Worm (Caenorhabditis elegans) whole organism, L1 larva: Measurements from ENCODE around the gene F07G6.2.
"Not testable (repeated sequence)": the region's sequence is repeated elsewhere in the genome, so short reads cannot be mapped to it uniquely, and the experiment has no call there.

Experiments used
- C16A3.4 ChIP-seq: fragments of 150-350 bp; optimal IDR thresholded peaks from 2 replicates; lab custom pipeline; 2014; ENCODE audit warnings: missing biosample characterization, missing genetic modification characterization
- ceh-63 ChIP-seq: fragments of 200-800 bp; sonication (Bioruptor generic); optimal IDR thresholded peaks from 2 replicates; lab custom pipeline; 2018; ENCODE audit warnings: mild to moderate bottlenecking, missing genetic modification characterization, missing compliant biosample characterization
- ceh-8 ChIP-seq: fragments of 200-800 bp; sonication (Bioruptor generic); optimal IDR thresholded peaks from 2 replicates; lab custom pipeline; 2018; ENCODE audit warnings: mild to moderate bottlenecking, missing genetic modification characterization, moderate library complexity, missing compliant biosample characterization
- ces-1 ChIP-seq: fragments of 150-350 bp; optimal IDR thresholded peaks from 2 replicates; lab custom pipeline; 2014; ENCODE audit warnings: missing biosample characterization, missing genetic modification reagents, missing genetic modification characterization
- dpl-1 ChIP-seq, 3 experiments: fragments of 150-350 bp in 2 of 3; sonication (generic microtip) in 1 of 3; optimal IDR thresholded peaks; 2 replicates each; lab custom pipeline; 2014 to 2017; ENCODE audit warnings: missing biosample characterization in 3 of 3, missing genetic modification characterization in 3 of 3, missing genetic modification reagents in 3 of 3
- efl-3 ChIP-seq: fragments of 200-800 bp; sonication (Bioruptor generic); optimal IDR thresholded peaks from 2 replicates; lab custom pipeline; 2018; ENCODE audit warnings: mild to moderate bottlenecking, missing genetic modification characterization, missing compliant biosample characterization
- egl-13 ChIP-seq: sonication (generic microtip); optimal IDR thresholded peaks from 2 replicates; lab custom pipeline; 2016; ENCODE audit warnings: missing genotype, missing genetic modification reagents, missing genetic modification characterization, missing compliant biosample characterization
- egl-27 ChIP-seq, 2 experiments: fragments of 150-350 bp in 1 of 2; sonication (generic microtip); optimal IDR thresholded peaks; 3 replicates each; lab custom pipeline; 2017 to 2018; ENCODE audit warnings: missing biosample characterization in 2 of 2, missing genetic modification characterization in 2 of 2, missing genetic modification reagents in 2 of 2
- elt-2 ChIP-seq: sonication (generic microtip); optimal IDR thresholded peaks from 2 replicates; lab custom pipeline; 2016; ENCODE audit warnings: missing genetic modification characterization, mild to moderate bottlenecking, inconsistent platforms, missing compliant biosample characterization, missing genetic modification reagents
- hlh-4 ChIP-seq: sonication (generic microtip); optimal IDR thresholded peaks from 2 replicates; lab custom pipeline; 2016; ENCODE audit warnings: mild to moderate bottlenecking, missing genetic modification characterization, missing compliant biosample characterization
- hpl-2 ChIP-seq: fragments of 150-350 bp; optimal IDR thresholded peaks from 2 replicates; lab custom pipeline; 2014; ENCODE audit warnings: missing biosample characterization, missing genetic modification reagents, missing genetic modification characterization
- irx-1 ChIP-seq: sonication (generic microtip); optimal IDR thresholded peaks from 2 replicates; lab custom pipeline; 2016; ENCODE audit warnings: missing genetic modification characterization, missing compliant biosample characterization
- jun-1 ChIP-seq: fragments of 150-350 bp; optimal IDR thresholded peaks from 2 replicates; lab custom pipeline; 2014; ENCODE audit warnings: missing biosample characterization, missing genetic modification reagents, missing genetic modification characterization
- lin-13 ChIP-seq: fragments of 150-350 bp; optimal IDR thresholded peaks from 2 replicates; lab custom pipeline; 2014; ENCODE audit warnings: missing biosample characterization, missing genetic modification reagents, missing genetic modification characterization
- lin-14 ChIP-seq: fragments of 200-800 bp; sonication (Bioruptor generic); optimal IDR thresholded peaks from 2 replicates; lab custom pipeline; 2018; ENCODE audit warnings: mild to moderate bottlenecking, missing genetic modification characterization, moderate library complexity, missing compliant biosample characterization
- mab-9 ChIP-seq: fragments of 200-800 bp; sonication (Bioruptor generic); IDR thresholded peaks from 2 replicates; pipeline ENCODE4 v1.3.6; 2022; ENCODE audit warnings: missing genetic modification reagents, missing genetic modification characterization, missing compliant biosample characterization
- mef-2 ChIP-seq: fragments of 150-350 bp; optimal IDR thresholded peaks from 2 replicates; lab custom pipeline; 2014; ENCODE audit warnings: missing biosample characterization, missing genetic modification characterization
- nhr-12 ChIP-seq: sonication (generic microtip); optimal IDR thresholded peaks from 2 replicates; lab custom pipeline; 2017; ENCODE audit warnings: missing biosample characterization, missing genetic modification characterization
- nhr-20 ChIP-seq: sonication (generic microtip); optimal IDR thresholded peaks from 2 replicates; lab custom pipeline; 2016; ENCODE audit warnings: mild to moderate bottlenecking, missing genetic modification characterization, missing compliant biosample characterization
- nhr-28 ChIP-seq: fragments of 150-350 bp; optimal IDR thresholded peaks from 2 replicates; lab custom pipeline; 2014; ENCODE audit warnings: missing biosample characterization, missing genetic modification characterization
- nhr-47 ChIP-seq: sonication (generic microtip); optimal IDR thresholded peaks from 2 replicates; lab custom pipeline; 2016; ENCODE audit warnings: mild to moderate bottlenecking, missing genetic modification characterization, moderate library complexity, missing compliant biosample characterization
- nhr-77 ChIP-seq: fragments of 150-350 bp; optimal IDR thresholded peaks from 2 replicates; lab custom pipeline; 2014; ENCODE audit warnings: missing biosample characterization, missing genetic modification characterization
- nhr-84 ChIP-seq: sonication (generic microtip); optimal IDR thresholded peaks from 2 replicates; lab custom pipeline; 2017; ENCODE audit warnings: missing biosample characterization, missing genetic modification characterization
- nhr-85 ChIP-seq: sonication (generic microtip); peaks from one replicate; lab custom pipeline; 2016; ENCODE audit warnings: missing genetic modification characterization, inconsistent platforms, missing compliant biosample characterization
- pqm-1 ChIP-seq: sonication (generic microtip); optimal IDR thresholded peaks from 3 replicates; lab custom pipeline; 2017; ENCODE audit warnings: missing biosample characterization, missing genetic modification characterization
- snu-23 ChIP-seq: sonication (generic microtip); optimal IDR thresholded peaks from 2 replicates; lab custom pipeline; 2016; ENCODE audit warnings: missing genetic modification characterization, missing compliant biosample characterization
- sup-37 ChIP-seq: fragments of 200-800 bp; sonication (Bioruptor generic); optimal IDR thresholded peaks from 2 replicates; lab custom pipeline; 2018; ENCODE audit warnings: mild to moderate bottlenecking, missing genetic modification characterization, missing compliant biosample characterization
- swsn-7 ChIP-seq: sonication (generic microtip); optimal IDR thresholded peaks from 2 replicates; lab custom pipeline; 2016; ENCODE audit warnings: missing genetic modification characterization, missing compliant biosample characterization
- tbx-2 ChIP-seq: sonication (generic microtip); optimal IDR thresholded peaks from 2 replicates; lab custom pipeline; 2016; ENCODE audit warnings: missing genetic modification characterization, missing compliant biosample characterization
- tlp-1 ChIP-seq: fragments of 150-350 bp; optimal IDR thresholded peaks from 2 replicates; lab custom pipeline; 2014; ENCODE audit warnings: missing biosample characterization, missing genetic modification characterization
- unc-130 ChIP-seq: fragments of 150-350 bp; optimal IDR thresholded peaks from 2 replicates; lab custom pipeline; 2017; ENCODE audit warnings: missing biosample characterization, missing genetic modification characterization, inconsistent platforms
- unc-30 ChIP-seq: sonication (generic microtip); optimal IDR thresholded peaks from 2 replicates; lab custom pipeline; 2017; ENCODE audit warnings: missing biosample characterization, missing genetic modification characterization
- xbp-1 ChIP-seq: sonication (generic microtip); optimal IDR thresholded peaks from 2 replicates; lab custom pipeline; 2016; ENCODE audit warnings: missing genetic modification characterization, missing compliant biosample characterization
- zag-1 ChIP-seq: fragments of 150-350 bp; optimal IDR thresholded peaks from 2 replicates; lab custom pipeline; 2014; ENCODE audit warnings: missing biosample characterization, missing genetic modification characterization
- zip-4 ChIP-seq: fragments of 200-800 bp; sonication (Bioruptor generic); optimal IDR thresholded peaks from 2 replicates; lab custom pipeline; 2018; ENCODE audit warnings: mild to moderate bottlenecking, missing genetic modification characterization, moderate library complexity, missing compliant biosample characterization

The F07G6.2 gene

ce11 chrX:1696879-1697278, 30.3 kb upstream of the F07G6.2 start, which contains the start of gene C36C9.4:
TSS of gene C36C9.4 (minus strand) at chrX:1696979.
- TF ChIP-seq hpl-2 (GFP tag; lab: Kevin White, UChicago); C16A3.4 (tag; lab: Kevin White, UChicago); egl-13 (tag; lab: Kevin White, UChicago): not testable (repeated sequence)
- TF ChIP-seq, all 84 proteins: peak for 0; not testable (repeated sequence) for 84

ce11 chrX:1698476-1698875, 28.7 kb upstream of the F07G6.2 start:
- no peak for TF ChIP-seq snu-23 (GFP tag; lab: Kevin White, UChicago)
- TF ChIP-seq nhr-47, result no peak
- TF ChIP-seq egl-27 (tag; optimal IDR thresholded peaks at IDR 0.05; lab: Kevin White, UChicago), result no peak
- no peak for TF ChIP-seq elt-2 (tag; lab: Kevin White, UChicago)
- no peak for TF ChIP-seq nhr-12 (tag; lab: Kevin White, UChicago)
- no peak for TF ChIP-seq sup-37
- TF ChIP-seq ceh-63 (GFP tag; lab: Kevin White, UChicago), result no peak
- TF ChIP-seq dpl-1 (GFP tag; optimal IDR thresholded peaks at IDR 0.05; lab: Kevin White, UChicago), result no peak
- TF ChIP-seq tlp-1 (tag; lab: Kevin White, UChicago), result no peak
- TF ChIP-seq tbx-2 (tag; lab: Kevin White, UChicago), result no peak
- no peak for TF ChIP-seq hlh-4
- TF ChIP-seq mab-9, result no peak
- TF ChIP-seq nhr-84 (tag; lab: Kevin White, UChicago), result no peak
- TF ChIP-seq mef-2 (tag; lab: Kevin White, UChicago), result no peak
- no peak for TF ChIP-seq nhr-20 (tag; lab: Kevin White, UChicago)
- TF ChIP-seq pqm-1 (tag; lab: Kevin White, UChicago), result no peak
- no peak for TF ChIP-seq unc-130 (tag; lab: Kevin White, UChicago)
- TF ChIP-seq ceh-8 (GFP tag; lab: Kevin White, UChicago), result no peak

ce11 chrX:1703049-1703448, 24.1 kb upstream of the F07G6.2 start:
- TF ChIP-seq jun-1 (tag; lab: Kevin White, UChicago) (no peak), unc-30 (tag; lab: Kevin White, UChicago) (no peak), ces-1 (no peak), hpl-2 (GFP tag; lab: Kevin White, UChicago) (no peak), lin-14 (no peak), zip-4 (no peak)

ce11 chrX:1703840-1704239, 23.3 kb upstream of the F07G6.2 start, which contains the start of gene C36C9.5:
TSS of gene C36C9.5 (minus strand) at chrX:1703940.
- TF ChIP-seq zag-1 (tag; lab: Kevin White, UChicago) (no peak), mab-9 (no peak), xbp-1 (tag; lab: Kevin White, UChicago) (no peak), efl-3 (GFP tag; lab: Kevin White, UChicago) (no peak)

ce11 chrX:1706538-1706937, 20.6 kb upstream of the F07G6.2 start, which contains the start of gene F07G6.5:
TSS of gene F07G6.5 (minus strand) at chrX:1706638.
- TF ChIP-seq nhr-77 (tag; lab: Kevin White, UChicago), result no peak
- TF ChIP-seq nhr-20 (tag; lab: Kevin White, UChicago), result no peak
- no peak for TF ChIP-seq lin-14
- no peak for TF ChIP-seq zip-4
- no peak for TF ChIP-seq swsn-7 (tag; lab: Kevin White, UChicago)
- no peak for TF ChIP-seq irx-1 (tag; lab: Kevin White, UChicago)
- no peak for TF ChIP-seq nhr-28 (tag; lab: Kevin White, UChicago)
- TF ChIP-seq nhr-85, result no peak
- no peak for TF ChIP-seq lin-13 (GFP tag; lab: Kevin White, UChicago)
